Fruit fly (Drosophila melanogaster): ENCODE results near the gene Idh3g.

Gene Idh3g

dm6 chr3R:25633865-25634460 lies 46.7 kb upstream of the Idh3g start (continued):
- no peak for TF ChIP-seq CG6808 (GFP tag; optimal IDR thresholded peaks at IDR 0.05)
- TF ChIP-seq Sox15 (GFP tag; optimal IDR thresholded peaks at IDR 0.05) = peak; percentile 50
- TF ChIP-seq CG15336 (GFP tag; IDR thresholded peaks at IDR 0.05) = no peak
- TF ChIP-seq pdm3 (GFP tag; optimal IDR thresholded peaks at IDR 0.05) = peak; percentile 67

DNA sequence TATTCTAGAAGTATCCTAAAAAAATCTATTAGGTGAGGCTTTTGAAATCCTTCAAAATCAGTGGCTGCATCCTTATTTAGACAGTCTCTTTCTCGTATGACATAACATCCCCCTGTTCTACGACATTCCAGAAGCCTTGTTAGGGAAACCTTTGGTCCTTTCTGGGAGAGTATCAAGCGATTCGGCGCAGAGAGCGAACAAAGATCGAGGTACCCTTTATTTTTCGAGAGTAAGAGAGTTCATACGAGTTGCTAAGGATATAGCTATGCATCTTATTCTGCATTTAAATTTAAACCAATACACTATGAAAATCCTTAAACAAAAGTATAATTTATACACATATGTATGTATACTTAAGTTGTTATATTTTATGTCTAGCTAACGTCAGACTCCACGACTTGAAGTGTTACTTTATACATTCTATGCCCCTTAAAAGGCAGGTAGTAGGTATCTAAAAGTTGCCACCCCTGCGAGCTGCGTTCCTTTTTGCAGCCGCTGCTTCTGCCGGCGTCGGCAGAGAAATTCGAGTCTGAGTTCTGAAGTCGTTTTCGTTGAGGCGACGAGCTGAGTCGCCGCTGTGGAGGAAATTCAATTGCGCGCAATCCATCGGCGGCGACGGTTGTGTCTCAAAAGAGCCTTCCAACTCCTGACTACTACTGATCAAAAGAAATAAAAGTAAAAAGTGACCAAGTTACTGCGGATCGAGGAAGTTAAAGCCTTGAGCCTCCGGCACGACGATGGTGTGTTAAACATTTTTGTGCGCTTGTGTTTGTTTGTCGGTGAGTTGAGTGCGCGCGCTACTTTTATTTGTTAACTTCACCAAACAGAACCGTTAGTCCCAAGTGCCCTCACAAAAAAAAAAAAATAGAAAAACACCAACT lies 43.1 kb upstream of the Idh3g start, which contains the start of gene jigr1:
Gene jigr1, plus strand, starts transcription at position 550 of the 881 bp plus-strand sequence.
- peak; percentile 71 for TF ChIP-seq cyc (GFP tag; optimal IDR thresholded peaks at IDR 0.05)
- peak; percentile 2 for TF ChIP-seq Hr4 (GFP tag; optimal IDR thresholded peaks at IDR 0.05)
- TF ChIP-seq Eip78C (GFP tag) = peak; percentile 92
- TF ChIP-seq Met (GFP tag; optimal IDR thresholded peaks at IDR 0.05) = peak; percentile 84
- TF ChIP-seq net (GFP tag; optimal IDR thresholded peaks at IDR 0.05) = peak; percentile 42
- peak; percentile 78 for TF ChIP-seq topi (GFP tag; optimal IDR thresholded peaks at IDR 0.05)
- TF ChIP-seq CG31627 (GFP tag; optimal IDR thresholded peaks at IDR 0.05) = peak; percentile 77
- peak; percentile 74 for TF ChIP-seq Smox (GFP tag; optimal IDR thresholded peaks at IDR 0.05)
- TF ChIP-seq CG3919 (GFP tag; optimal IDR thresholded peaks at IDR 0.05) = peak; percentile 75
- TF ChIP-seq dac (GFP tag; optimal IDR thresholded peaks at IDR 0.05) = no peak
- peak; percentile 41; the same call in 1 of the 3 replicates for TF ChIP-seq CG6163 (GFP tag; IDR thresholded peaks at IDR 0.05)
- TF ChIP-seq CG9139 (GFP tag; optimal IDR thresholded peaks at IDR 0.05) = peak; percentile 57
- TF ChIP-seq CG8632 (GFP tag; optimal IDR thresholded peaks at IDR 0.05) = peak; percentile 52
- peak; percentile 68 for TF ChIP-seq dsx (GFP tag; optimal IDR thresholded peaks at IDR 0.05; ENCODE audit: poor library complexity, severe bottlenecking)
- no peak for TF ChIP-seq fd85E (GFP tag; optimal IDR thresholded peaks at IDR 0.05)
- TF ChIP-seq CG6808 (GFP tag; optimal IDR thresholded peaks at IDR 0.05) = peak; percentile 79
- peak; percentile 50 for TF ChIP-seq CG11762 (GFP tag; optimal IDR thresholded peaks at IDR 0.05; ENCODE audit: insufficient read depth)
- 0 out of 2 replicates have a peak, but pooled peaks have one; percentile 7 for TF ChIP-seq CG15336 (GFP tag; IDR thresholded peaks at IDR 0.05)
- TF ChIP-seq CG6854 (GFP tag; optimal IDR thresholded peaks at IDR 0.05) = peak; percentile 28
- TF ChIP-seq OdsH (GFP tag; optimal IDR thresholded peaks at IDR 0.05) = peak; percentile 64
- peak; percentile 73 for TF ChIP-seq Sox14 (GFP tag; optimal IDR thresholded peaks at IDR 0.05)
- TF ChIP-seq Lpt (GFP tag; optimal IDR thresholded peaks at IDR 0.05) = no peak
- peak; percentile 54 for TF ChIP-seq CG7368 (GFP tag; optimal IDR thresholded peaks at IDR 0.05)
- TF ChIP-seq Hr38 (GFP tag; optimal IDR thresholded peaks at IDR 0.05) = no peak
- no peak for TF ChIP-seq Gug (GFP tag; IDR thresholded peaks at IDR 0.05)
- peak; percentile 74 to 80 for TF ChIP-seq ss (GFP tag; optimal IDR thresholded peaks at IDR 0.05)
- peak; percentile 85 for TF ChIP-seq svp (GFP tag)
- TF ChIP-seq lz (GFP tag; optimal IDR thresholded peaks at IDR 0.05) = peak; percentile 68
- TF ChIP-seq salr (GFP tag; optimal IDR thresholded peaks at IDR 0.05) = peak; percentile 3 to 31
- peak; percentile 44 for TF ChIP-seq CG34406 (GFP tag; optimal IDR thresholded peaks at IDR 0.05)
- TF ChIP-seq Ets96B (tag; optimal IDR thresholded peaks at IDR 0.05) = peak; percentile 62
- peak; percentile 55 for TF ChIP-seq Ets21C (GFP tag; optimal IDR thresholded peaks at IDR 0.05)
- TF ChIP-seq CG8319 (GFP tag; optimal IDR thresholded peaks at IDR 0.05) = no peak
- peak; percentile 68 for TF ChIP-seq Eip75B (GFP tag; optimal IDR thresholded peaks at IDR 0.05)
- peak; percentile 69 for TF ChIP-seq CG10669 (GFP tag; optimal IDR thresholded peaks at IDR 0.05)
- peak; percentile 71 for TF ChIP-seq vri (GFP tag; optimal IDR thresholded peaks at IDR 0.05)
- TF ChIP-seq Blimp-1 (GFP tag; optimal IDR thresholded peaks at IDR 0.05) = peak; percentile 20
- no peak for TF ChIP-seq CG11294 (GFP tag; IDR thresholded peaks at IDR 0.05)
- peak; percentile 66 for TF ChIP-seq Hr39 (GFP tag; optimal IDR thresholded peaks at IDR 0.05)
- peak; percentile 49 for TF ChIP-seq fd59A (GFP tag; optimal IDR thresholded peaks at IDR 0.05)
- TF ChIP-seq CG32006 (GFP tag; optimal IDR thresholded peaks at IDR 0.05) = peak; percentile 50
- TF ChIP-seq achi (GFP tag; optimal IDR thresholded peaks at IDR 0.05) = peak; percentile 71
- TF ChIP-seq CG16779 (tag; optimal IDR thresholded peaks at IDR 0.05) = no peak
- TF ChIP-seq fkh (GFP tag; optimal IDR thresholded peaks at IDR 0.05) = no peak
- TF ChIP-seq spab (GFP tag; optimal IDR thresholded peaks at IDR 0.05) = peak; percentile 53

All from whole organism, prepupa.